Worm (Caenorhabditis elegans) whole organism, L2 larva: ENCODE measurements around the gene C03E10.1.

ENCODE experiments used
- R02D3.7 ChIP-seq: fragments of 150-350 bp; optimal IDR thresholded peaks from 2 replicates; lab custom pipeline; 2014; ENCODE audit warnings: missing biosample characterization, missing genetic modification characterization
- ZK546.5 ChIP-seq: sonication (generic microtip); optimal IDR thresholded peaks from 2 replicates; lab custom pipeline; 2017; ENCODE audit warnings: missing biosample characterization, missing genetic modification characterization
- dmd-4 ChIP-seq: sonication (generic microtip); optimal IDR thresholded peaks from 2 replicates; lab custom pipeline; 2017; ENCODE audit warnings: missing biosample characterization, missing genetic modification characterization
- elt-3 ChIP-seq: sonication (generic microtip); optimal IDR thresholded peaks from 2 replicates; lab custom pipeline; 2017; ENCODE audit warnings: missing biosample characterization, missing genetic modification characterization
- lin-13 ChIP-seq: fragments of 150-350 bp; optimal IDR thresholded peaks from 2 replicates; lab custom pipeline; 2014; ENCODE audit warnings: missing biosample characterization, missing genetic modification reagents, missing genetic modification characterization
- lsy-2 ChIP-seq, 2 experiments: fragments of 150-350 bp in 1 of 2; sonication (generic microtip) in 1 of 2; optimal IDR thresholded peaks; 2 replicates each; lab custom pipeline; 2014 to 2017; ENCODE audit warnings: missing biosample characterization in 2 of 2, missing genetic modification characterization in 2 of 2
- mdl-1 ChIP-seq, 2 experiments: fragments of 150-350 bp in 1 of 2; sonication (generic microtip) in 1 of 2; optimal IDR thresholded peaks; 2 replicates each; lab custom pipeline; 2017; ENCODE audit warnings: missing biosample characterization in 2 of 2, missing genetic modification characterization in 2 of 2
- nhr-11 ChIP-seq: fragments of 150-350 bp; optimal IDR thresholded peaks from 2 replicates; lab custom pipeline; 2014; ENCODE audit warnings: missing biosample characterization, missing genetic modification characterization
- nhr-6 ChIP-seq: fragments of 150-350 bp; optimal IDR thresholded peaks from 2 replicates; lab custom pipeline; 2014; ENCODE audit warnings: missing biosample characterization, missing genetic modification characterization
- zag-1 ChIP-seq: fragments of 150-350 bp; optimal IDR thresholded peaks from 2 replicates; lab custom pipeline; 2014; ENCODE audit warnings: missing biosample characterization, missing genetic modification characterization
- ztf-11 ChIP-seq: sonication (generic microtip); optimal IDR thresholded peaks from 2 replicates; lab custom pipeline; 2017; ENCODE audit warnings: missing biosample characterization, missing genetic modification characterization

DNA sequence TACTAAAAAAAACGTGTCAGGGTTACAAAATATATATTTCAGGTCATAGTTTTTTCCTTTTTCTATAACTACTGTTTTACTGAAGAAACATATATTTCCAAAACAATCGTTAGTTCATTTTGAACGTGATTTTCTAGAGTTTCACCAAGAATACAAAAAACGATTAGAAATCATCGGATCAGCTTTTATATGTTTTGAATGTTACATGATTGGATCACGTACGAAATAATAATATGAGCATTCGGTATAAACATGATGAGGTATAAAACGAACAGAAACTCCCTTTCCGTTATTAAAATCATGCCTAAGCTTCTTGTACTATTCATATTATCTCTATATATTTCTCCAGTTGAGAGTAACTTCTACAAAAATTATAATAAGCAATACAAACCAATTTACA, 18.1 kb upstream of the C03E10.1 start, which contains the start of gene clec-223:
- TF ChIP-seq ztf-11 (tag; lab: Kevin White, UChicago) (no peak), nhr-6 (tag; lab: Kevin White, UChicago) (no peak), lin-13 (no peak), nhr-11 (tag; lab: Kevin White, UChicago) (no peak), R02D3.7 (tag; lab: Kevin White, UChicago) (no peak), lsy-2 (tag; optimal IDR thresholded peaks at IDR 0.05; lab: Kevin White, UChicago) (no peak), dmd-4 (tag; lab: Kevin White, UChicago) (no peak), ZK546.5 (tag; lab: Kevin White, UChicago) (no peak), zag-1 (no peak), elt-3 (tag; lab: Kevin White, UChicago) (no peak), mdl-1 (tag; optimal IDR thresholded peaks at IDR 0.05; lab: Kevin White, UChicago) (no peak)
